Fruit fly (Drosophila melanogaster): Measurements from ENCODE around the gene CG4496.

Gene CG4496

DNA sequence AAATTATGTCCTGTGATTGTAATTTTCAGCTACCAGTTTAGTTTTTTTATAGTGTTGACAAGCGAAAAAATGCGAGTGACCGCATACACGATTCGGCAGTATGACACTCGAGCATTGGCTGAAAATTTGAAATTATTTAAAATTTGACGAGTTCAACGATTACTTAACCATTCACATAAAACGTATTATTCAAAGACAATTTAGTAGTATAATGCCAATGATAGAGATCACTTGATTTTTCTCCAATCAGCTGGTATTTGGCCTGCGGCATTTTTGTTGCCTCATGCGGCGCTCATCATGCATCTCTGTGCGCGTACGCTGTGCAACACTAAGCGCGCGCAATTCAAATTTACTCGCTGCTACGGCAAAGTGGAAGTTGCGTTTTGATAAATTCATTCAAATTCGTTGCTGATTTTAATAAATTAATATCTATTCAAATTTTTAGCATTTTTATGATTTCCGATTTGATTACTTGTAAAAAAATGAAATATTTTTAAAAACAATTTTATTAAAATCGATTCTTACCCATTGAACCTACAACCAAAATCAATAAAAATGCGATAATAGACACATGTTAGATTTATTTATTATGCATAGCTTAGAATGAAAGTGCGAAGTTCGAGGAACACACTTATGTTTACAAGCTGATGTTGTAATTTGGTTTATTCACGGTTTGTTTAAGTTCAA lies 4.7 kb upstream of the CG4496 start, which contains the start of gene CG4497 (continued):
- TF ChIP-seq NC2α (GFP tag; optimal IDR thresholded peaks at IDR 0.05) (peak; percentile 88), Hr51 (GFP tag; optimal IDR thresholded peaks at IDR 0.05) (peak; percentile 91 to 96), dmrt11E (tag; optimal IDR thresholded peaks at IDR 0.05) (peak; percentile 90), E2f1 (GFP tag; IDR thresholded peaks at IDR 0.05) (peak; percentile 95), fd102C (GFP tag; optimal IDR thresholded peaks at IDR 0.05) (peak; percentile 9), run (tag; optimal IDR thresholded peaks at IDR 0.05) (peak; percentile 25), CG17385 (GFP tag; optimal IDR thresholded peaks at IDR 0.05) (peak; percentile 80), ATbp (GFP tag; optimal IDR thresholded peaks at IDR 0.05) (peak; percentile 50), CrebB (tag; optimal IDR thresholded peaks at IDR 0.05) (peak; percentile 71), Hr39 (optimal IDR thresholded peaks at IDR 0.05) (peak; percentile 54), usp (GFP tag; optimal IDR thresholded peaks at IDR 0.05) (no peak), CkIIα-i1 (GFP tag; IDR thresholded peaks at IDR 0.05) (peak; percentile 77), onecut (GFP tag; IDR thresholded peaks at IDR 0.05) (peak; percentile 88), inv (GFP tag; IDR thresholded peaks at IDR 0.05; ENCODE audit: partially characterized antibody) (peak; percentile 90), Ets97D (GFP tag; optimal IDR thresholded peaks at IDR 0.05) (peak; percentile 93), CG8478 (optimal IDR thresholded peaks at IDR 0.05) (no peak), NC2β (GFP tag; optimal IDR thresholded peaks at IDR 0.05) (peak; percentile 89), CG12155 (GFP tag; optimal IDR thresholded peaks at IDR 0.05) (peak; percentile 100), CG13123 (GFP tag; optimal IDR thresholded peaks at IDR 0.05) (peak; percentile 79), NfI (GFP tag; optimal IDR thresholded peaks at IDR 0.05) (peak; percentile 91), sisA (GFP tag; IDR thresholded peaks at IDR 0.05) (peak; percentile 98), Scr (GFP tag; IDR thresholded peaks at IDR 0.05; ENCODE audit: partially characterized antibody) (peak; percentile 70), dmrt99B (tag; optimal IDR thresholded peaks at IDR 0.05) (peak; percentile 82), BEAF-32 (GFP tag; optimal IDR thresholded peaks at IDR 0.05) (peak; percentile 47), fd3F (GFP tag; optimal IDR thresholded peaks at IDR 0.05) (peak; percentile 88), tna (GFP tag; IDR thresholded peaks at IDR 0.05; ENCODE audit: partially characterized antibody) (peak; percentile 66), Doc2 (GFP tag; IDR thresholded peaks at IDR 0.05) (peak; percentile 89), NFAT (GFP tag; IDR thresholded peaks at IDR 0.05) (peak; percentile 94), Lpt (GFP tag; optimal IDR thresholded peaks at IDR 0.05) (no peak), luna (GFP tag; optimal IDR thresholded peaks at IDR 0.05) (peak; percentile 79), CG16813 (GFP tag; IDR thresholded peaks at IDR 0.05; ENCODE audit: partially characterized antibody) (peak; percentile 74), MTF-1 (GFP tag; optimal IDR thresholded peaks at IDR 0.05; ENCODE audit: borderline replicate concordance) (peak; percentile 1), dysf (GFP tag; IDR thresholded peaks at IDR 0.05) (peak; percentile 98), rib (GFP tag; IDR thresholded peaks at IDR 0.05) (peak; percentile 89), pfk (GFP tag; optimal IDR thresholded peaks at IDR 0.05) (no peak), Ets65A (GFP tag) (peak; percentile 100), row (GFP tag; IDR thresholded peaks at IDR 0.05) (peak; percentile 98), MESR4 (GFP tag; optimal IDR thresholded peaks at IDR 0.05) (peak; percentile 40), btn (GFP tag; optimal IDR thresholded peaks at IDR 0.05) (peak; percentile 77), CG12942 (GFP tag; optimal IDR thresholded peaks at IDR 0.05) (peak; percentile 94), toy (GFP tag; IDR thresholded peaks at IDR 0.05) (peak; percentile 76), CG18599 (GFP tag; optimal IDR thresholded peaks at IDR 0.05) (peak; percentile 88), Nf-YB (GFP tag; optimal IDR thresholded peaks at IDR 0.05) (peak; percentile 62), kay (GFP tag; optimal IDR thresholded peaks at IDR 0.05) (peak; percentile 80), knrl (GFP tag; IDR thresholded peaks at IDR 0.05; ENCODE audit: partially characterized antibody) (peak; percentile 93), danr (GFP tag; IDR thresholded peaks at IDR 0.05) (peak; percentile 87), Bdp1 (GFP tag; optimal IDR thresholded peaks at IDR 0.05) (peak; percentile 91), CG1024 (GFP tag; IDR thresholded peaks at IDR 0.05) (peak; percentile 78), CoRest (tag; optimal IDR thresholded peaks at IDR 0.05) (peak; percentile 95), kah (GFP tag; optimal IDR thresholded peaks at IDR 0.05) (peak; percentile 16)

All from whole organism, embryonic.